Worm (Caenorhabditis elegans) whole organism, L2 larva: ENCODE results near the gene srbc-40.

Source experiments
- C34F6.9 ChIP-seq: fragments of 150-350 bp; optimal IDR thresholded peaks from 2 replicates; lab custom pipeline; 2014; ENCODE audit warnings: missing biosample characterization, missing genetic modification characterization
- F13H6.1 ChIP-seq: sonication (generic microtip); optimal IDR thresholded peaks from 2 replicates; lab custom pipeline; 2016; ENCODE audit warnings: missing genetic modification characterization, missing compliant biosample characterization
- Y55F3AM.14 ChIP-seq: fragments of 200-800 bp; sonication (Bioruptor generic); optimal IDR thresholded peaks from 2 replicates; lab custom pipeline; 2018; ENCODE audit warnings: mild to moderate bottlenecking, missing genetic modification characterization, missing compliant biosample characterization
- ZK546.5 ChIP-seq: sonication (generic microtip); optimal IDR thresholded peaks from 2 replicates; lab custom pipeline; 2017; ENCODE audit warnings: missing biosample characterization, missing genetic modification characterization
- alr-1 ChIP-seq: fragments of 150-350 bp; optimal IDR thresholded peaks from 2 replicates; lab custom pipeline; 2014; ENCODE audit warnings: missing biosample characterization, missing genetic modification characterization
- aly-2 ChIP-seq: fragments of 150-350 bp; optimal IDR thresholded peaks from 2 replicates; lab custom pipeline; 2014; ENCODE audit warnings: missing biosample characterization, missing genetic modification characterization
- ama-1 ChIP-seq: fragments of 150-350 bp; optimal IDR thresholded peaks from 2 replicates; lab custom pipeline; 2018; ENCODE audit warnings: inconsistent platforms
- blmp-1 ChIP-seq: sonication (generic microtip); optimal IDR thresholded peaks from 2 replicates; lab custom pipeline; 2017; ENCODE audit warnings: missing genetic modification characterization, mild to moderate bottlenecking, missing compliant biosample characterization, antibody characterized with exemption, moderate library complexity; ENCODE audit not compliant: insufficient read depth
- egl-27 ChIP-seq: sonication (generic microtip); optimal IDR thresholded peaks from 3 replicates; lab custom pipeline; 2017; ENCODE audit warnings: missing biosample characterization, missing genetic modification reagents, missing genetic modification characterization
- elt-3 ChIP-seq: sonication (generic microtip); optimal IDR thresholded peaks from 2 replicates; lab custom pipeline; 2017; ENCODE audit warnings: missing biosample characterization, missing genetic modification characterization
- fos-1 ChIP-seq: fragments of 150-350 bp; optimal IDR thresholded peaks from 2 replicates; lab custom pipeline; 2014; ENCODE audit warnings: missing biosample characterization, missing genetic modification characterization
- gmeb-1 ChIP-seq: fragments of 150-350 bp; optimal IDR thresholded peaks from 2 replicates; lab custom pipeline; 2014; ENCODE audit warnings: missing biosample characterization, missing genetic modification characterization
- lsy-2 ChIP-seq, 2 experiments: fragments of 150-350 bp in 1 of 2; sonication (generic microtip) in 1 of 2; optimal IDR thresholded peaks; 2 replicates each; lab custom pipeline; 2014 to 2017; ENCODE audit warnings: missing biosample characterization in 2 of 2, missing genetic modification characterization in 2 of 2
- mdl-1 ChIP-seq, 2 experiments: fragments of 150-350 bp in 1 of 2; sonication (generic microtip) in 1 of 2; optimal IDR thresholded peaks; 2 replicates each; lab custom pipeline; 2017; ENCODE audit warnings: missing biosample characterization in 2 of 2, missing genetic modification characterization in 2 of 2
- nhr-10 ChIP-seq: sonication (generic microtip); optimal IDR thresholded peaks from 2 replicates; lab custom pipeline; 2017; ENCODE audit warnings: missing biosample characterization, missing genetic modification characterization
- nhr-11 ChIP-seq: fragments of 150-350 bp; optimal IDR thresholded peaks from 2 replicates; lab custom pipeline; 2014; ENCODE audit warnings: missing biosample characterization, missing genetic modification characterization
- nhr-12 ChIP-seq: fragments of 150-350 bp; optimal IDR thresholded peaks from 2 replicates; lab custom pipeline; 2014; ENCODE audit warnings: missing biosample characterization, missing genetic modification characterization
- nhr-23 ChIP-seq: fragments of 150-350 bp; optimal IDR thresholded peaks from 2 replicates; lab custom pipeline; 2014; ENCODE audit warnings: missing biosample characterization, missing genetic modification reagents, missing genetic modification characterization
- nhr-25 ChIP-seq: fragments of 150-350 bp; sonication (generic microtip); optimal IDR thresholded peaks from 3 replicates; lab custom pipeline; 2014; ENCODE audit warnings: missing biosample characterization, missing genetic modification characterization
- nhr-77 ChIP-seq: fragments of 150-350 bp; optimal IDR thresholded peaks from 2 replicates; lab custom pipeline; 2014; ENCODE audit warnings: missing biosample characterization, missing genetic modification characterization
- sem-4 ChIP-seq: fragments of 150-350 bp; optimal IDR thresholded peaks from 2 replicates; lab custom pipeline; 2014; ENCODE audit warnings: missing biosample characterization, missing genetic modification reagents, missing genetic modification characterization
- sma-3 ChIP-seq: sonication (generic microtip); optimal IDR thresholded peaks from 2 replicates; lab custom pipeline; 2016; ENCODE audit warnings: missing genetic modification reagents, missing genetic modification characterization, missing compliant biosample characterization
- sma-9 ChIP-seq, 2 experiments: fragments of 150-350 bp in 1 of 2; sonication (generic microtip) in 1 of 2; optimal IDR thresholded peaks; 2 replicates each; lab custom pipeline; 2014 to 2016; ENCODE audit warnings: missing genetic modification characterization in 2 of 2, mild to moderate bottlenecking in 1 of 2, missing biosample characterization in 1 of 2, missing compliant biosample characterization in 1 of 2, missing genetic modification reagents in 1 of 2, moderate library complexity in 1 of 2
- snpc-4 ChIP-seq: fragments of 150-350 bp; optimal IDR thresholded peaks from 2 replicates; lab custom pipeline; 2014; ENCODE audit warnings: missing biosample characterization, missing genetic modification characterization
- unc-55 ChIP-seq: fragments of 150-350 bp; sonication (generic microtip); optimal IDR thresholded peaks from 3 replicates; lab custom pipeline; 2014; ENCODE audit warnings: missing biosample characterization, missing genetic modification reagents, missing genetic modification characterization
- ztf-1 ChIP-seq: fragments of 200-800 bp; sonication (Bioruptor generic); conservative IDR thresholded peaks from 2 replicates; pipeline ENCODE4 v1.3.6; 2022; ENCODE audit warnings: missing genetic modification characterization, missing compliant biosample characterization
- ztf-11 ChIP-seq: sonication (generic microtip); optimal IDR thresholded peaks from 2 replicates; lab custom pipeline; 2017; ENCODE audit warnings: missing biosample characterization, missing genetic modification characterization

The srbc-40 gene

DNA sequence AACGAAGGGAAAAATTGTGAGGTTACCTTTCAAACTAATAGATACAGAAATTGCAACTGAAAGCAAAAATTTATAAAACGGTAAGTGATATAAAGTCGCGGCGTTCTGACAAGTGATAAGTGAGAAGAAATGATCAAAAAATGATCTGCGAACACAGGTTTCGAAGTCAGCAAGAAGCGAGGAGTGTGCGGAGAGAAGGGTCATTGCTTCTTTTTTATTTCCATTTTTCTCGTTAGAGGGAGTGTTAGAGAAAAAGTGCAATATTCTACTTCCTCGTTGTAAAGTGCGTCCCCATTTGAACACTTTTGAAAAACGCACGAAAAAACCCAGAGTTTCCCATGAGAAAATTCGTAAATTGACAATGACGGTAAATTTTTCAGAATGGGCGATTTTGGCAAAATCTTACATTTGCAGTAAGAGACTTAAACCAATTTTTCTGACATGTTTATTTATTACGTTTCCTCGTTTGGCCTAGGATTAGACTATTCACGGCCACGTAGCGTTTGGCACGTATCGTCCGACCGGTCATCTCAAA, 43.0 kb downstream of the srbc-40 start, which contains the start of the genes fbxa-72 and srx-21:
Gene fbxa-72 (minus strand): TSS at position 204 of the 535 bp plus-strand sequence.
Gene srx-21 (plus strand): TSS at position 485 of the 535 bp plus-strand sequence.
- TF ChIP-seq blmp-1 (tag; lab: Kevin White, UChicago) (no peak), elt-3 (tag; lab: Kevin White, UChicago) (no peak), C34F6.9 (no peak), sem-4 (tag; lab: Kevin White, UChicago) (no peak), fos-1 (peak; percentile 70), nhr-11 (tag; lab: Kevin White, UChicago) (no peak), alr-1 (no peak), egl-27 (tag; lab: Kevin White, UChicago) (no peak), ZK546.5 (tag; lab: Kevin White, UChicago) (no peak), nhr-25 (tag; lab: Kevin White, UChicago) (peak; percentile 42), Y55F3AM.14 (GFP tag; lab: Kevin White, UChicago) (no peak)
- TF ChIP-seq, all 48 proteins: peak for 2

DNA sequence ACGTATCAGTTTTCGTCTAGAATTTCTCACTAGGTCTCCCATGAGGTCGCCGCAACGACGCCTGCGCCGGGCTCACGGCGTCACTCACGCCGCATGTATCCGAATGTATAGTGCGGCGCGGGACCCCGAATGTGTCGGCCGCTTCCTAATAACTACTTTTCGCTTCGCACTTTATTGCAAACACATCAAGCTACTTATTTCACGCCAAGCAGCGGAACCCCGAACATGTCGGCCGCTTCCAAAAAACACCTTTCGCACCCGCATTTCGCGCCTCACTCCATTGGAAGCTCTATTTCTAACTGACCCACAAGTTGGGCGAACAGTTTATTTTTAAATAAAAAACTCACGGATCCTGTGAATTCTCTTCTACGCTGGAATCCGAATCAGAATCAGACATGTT, 43.5 kb downstream of the srbc-40 start:
- TF ChIP-seq sma-9 (GFP tag; optimal IDR thresholded peaks at IDR 0.05; lab: Kevin White, UChicago) (no peak), sma-9 (tag; optimal IDR thresholded peaks at IDR 0.05; lab: Kevin White, UChicago) (no peak), nhr-12 (tag; lab: Kevin White, UChicago) (no peak), elt-3 (tag; lab: Kevin White, UChicago) (no peak), egl-27 (tag; lab: Kevin White, UChicago) (no peak), Y55F3AM.14 (GFP tag; lab: Kevin White, UChicago) (no peak), F13H6.1 (tag; lab: Kevin White, UChicago) (no peak), ama-1 (lab: Kevin White, UChicago) (no peak), lsy-2 (tag; optimal IDR thresholded peaks at IDR 0.05; lab: Kevin White, UChicago) (no peak), snpc-4 (tag; lab: Kevin White, UChicago) (peak; percentile 38)

DNA sequence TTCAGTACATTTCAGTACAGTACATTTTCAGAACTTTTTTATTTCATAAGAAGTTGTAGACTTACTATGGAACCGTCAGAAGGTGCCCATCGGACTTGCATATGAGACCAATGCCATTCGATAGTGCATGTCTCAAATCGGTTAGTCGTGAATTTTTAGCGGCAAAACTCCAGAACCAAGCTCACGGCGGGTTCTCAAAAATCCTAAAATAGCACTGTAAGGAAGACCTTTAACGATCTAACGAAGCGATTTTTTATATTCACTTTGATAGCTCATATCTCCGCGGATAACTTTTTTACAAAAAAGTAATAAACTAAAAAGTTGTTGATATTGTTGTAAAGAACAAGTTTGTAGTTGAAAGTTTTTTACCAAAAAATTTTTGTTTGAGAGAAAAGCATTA, 45.4 kb downstream of the srbc-40 start, which contains the start of gene sru-25:
Gene sru-25 (minus strand): TSS at position 101 of the 400 bp plus-strand sequence.
- TF ChIP-seq nhr-77 (tag; lab: Kevin White, UChicago) = no peak
- no peak for TF ChIP-seq aly-2
- TF ChIP-seq nhr-23 = no peak
- TF ChIP-seq unc-55 (GFP tag; lab: Kevin White, UChicago) = no peak
- TF ChIP-seq gmeb-1 (tag; lab: Kevin White, UChicago) = no peak
- TF ChIP-seq ztf-1 (GFP tag; lab: Robert Waterston, UW) = no peak

DNA sequence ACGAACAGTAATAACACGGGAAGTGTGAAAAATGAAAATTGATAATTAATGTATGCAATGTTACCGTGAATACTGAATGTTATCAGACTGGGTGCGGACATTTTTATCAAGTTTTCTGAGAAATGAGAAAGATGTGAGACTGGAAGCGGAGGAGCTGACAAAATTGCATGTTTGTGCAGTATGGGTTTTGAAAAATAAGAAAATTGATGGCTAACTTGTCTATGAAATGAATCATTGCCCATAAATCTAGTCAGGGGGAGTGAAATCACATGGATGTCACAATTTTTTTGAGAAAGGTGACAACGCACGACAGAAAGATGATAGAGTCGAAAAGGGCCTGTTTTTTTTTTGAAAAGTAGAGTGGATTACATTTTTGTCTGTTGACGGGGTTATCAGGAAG, 48.3 kb downstream of the srbc-40 start, which contains the start of gene sru-24:
Gene sru-24 (minus strand): TSS at position 101 of the 400 bp plus-strand sequence.
- TF ChIP-seq ztf-1 (GFP tag; lab: Robert Waterston, UW) = no peak
- TF ChIP-seq sma-9 (GFP tag; optimal IDR thresholded peaks at IDR 0.05; lab: Kevin White, UChicago) = no peak
- no peak for TF ChIP-seq sma-9 (tag; optimal IDR thresholded peaks at IDR 0.05; lab: Kevin White, UChicago)
- TF ChIP-seq nhr-12 (tag; lab: Kevin White, UChicago) = no peak
- no peak for TF ChIP-seq ama-1 (lab: Kevin White, UChicago)
- TF ChIP-seq nhr-10 (tag; lab: Kevin White, UChicago) = no peak
- no peak for TF ChIP-seq nhr-25 (tag; lab: Kevin White, UChicago)
- TF ChIP-seq sma-3 = no peak
- TF ChIP-seq lsy-2 (tag; optimal IDR thresholded peaks at IDR 0.05; lab: Kevin White, UChicago) = no peak
- TF ChIP-seq mdl-1 (tag; optimal IDR thresholded peaks at IDR 0.05; lab: Kevin White, UChicago) = no peak

DNA sequence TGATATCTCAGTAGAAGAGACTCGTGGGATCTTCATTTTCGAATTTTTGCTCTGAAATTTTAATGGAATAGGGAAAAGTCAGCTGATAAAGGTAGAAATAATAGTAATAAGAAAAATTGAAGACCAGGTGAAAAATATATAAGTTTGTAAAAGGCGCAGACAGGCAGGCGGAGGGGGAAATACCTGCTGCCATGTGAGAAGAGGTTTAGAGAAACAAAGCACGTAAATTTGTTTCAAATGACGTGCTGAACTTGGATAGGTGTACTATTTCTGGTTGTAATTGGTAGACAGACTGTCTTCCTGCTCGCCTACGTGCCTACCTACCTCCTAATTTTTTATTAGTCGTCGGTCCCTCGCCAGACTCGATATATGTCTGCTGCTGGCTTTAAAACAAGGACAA, 52.2 kb downstream of the srbc-40 start, which contains the start of gene nhr-180:
Gene nhr-180 (minus strand): TSS at position 52 of the 400 bp plus-strand sequence.
- TF ChIP-seq sma-9 (GFP tag; optimal IDR thresholded peaks at IDR 0.05; lab: Kevin White, UChicago) (peak; percentile 76), sma-9 (tag; optimal IDR thresholded peaks at IDR 0.05; lab: Kevin White, UChicago) (no peak), nhr-77 (tag; lab: Kevin White, UChicago) (no peak), ztf-11 (no peak)
